Worm (Caenorhabditis elegans): ENCODE measurements around the gene F44A6.4.
A peak's percentile ranks its signal among the peaks of the same experiment; 100 is the strongest.

Gene F44A6.4

ce11 chrX:10188493-10188895 is 26.8 kb downstream of the F44A6.4 start (continued):
- peak; percentile 54 for TF ChIP-seq nhr-77 (tag; optimal IDR thresholded peaks at IDR 0.05)
- TF ChIP-seq nhr-76 (tag; optimal IDR thresholded peaks at IDR 0.05), result no peak
- TF ChIP-seq unc-62 (GFP tag; optimal IDR thresholded peaks at IDR 0.05), result no peak

DNA sequence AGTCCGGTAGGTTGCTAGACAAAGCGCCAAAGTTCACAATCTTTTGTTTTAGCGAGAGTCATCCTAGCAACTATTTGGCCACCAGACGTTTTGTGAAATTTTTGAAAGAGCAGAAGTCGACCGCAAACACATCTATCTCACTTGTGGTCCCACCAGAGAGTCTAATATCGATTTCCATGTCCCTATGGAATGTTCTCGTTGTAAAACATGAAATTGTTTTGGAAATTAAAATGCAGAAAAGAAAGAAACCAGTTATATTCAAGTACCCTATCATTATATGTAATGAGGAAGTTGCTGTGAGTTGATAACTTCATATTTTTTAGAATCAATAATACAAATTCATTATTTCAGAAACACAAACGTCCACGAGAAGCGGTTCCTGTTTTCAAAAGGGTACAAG is 30.6 kb downstream of the F44A6.4 start:
- no peak for TF ChIP-seq pqm-1 (tag; optimal IDR thresholded peaks at IDR 0.05)
- TF ChIP-seq nhr-71 (tag; optimal IDR thresholded peaks at IDR 0.05), result no peak
- TF ChIP-seq ceh-90 (tag; optimal IDR thresholded peaks at IDR 0.05), result no peak
- TF ChIP-seq swsn-7 (tag; optimal IDR thresholded peaks at IDR 0.05), result no peak
- no peak for TF ChIP-seq vab-15 (tag; optimal IDR thresholded peaks at IDR 0.05)
- no peak for TF ChIP-seq aly-2 (tag; optimal IDR thresholded peaks at IDR 0.05)
- TF ChIP-seq egl-13 (tag; optimal IDR thresholded peaks at IDR 0.05), result no peak
- no peak for TF ChIP-seq snu-23 (GFP tag; optimal IDR thresholded peaks at IDR 0.05)
- TF ChIP-seq ces-1 (GFP tag; optimal IDR thresholded peaks at IDR 0.05), result no peak
- no peak for TF ChIP-seq mef-2 (tag; optimal IDR thresholded peaks at IDR 0.05)

DNA sequence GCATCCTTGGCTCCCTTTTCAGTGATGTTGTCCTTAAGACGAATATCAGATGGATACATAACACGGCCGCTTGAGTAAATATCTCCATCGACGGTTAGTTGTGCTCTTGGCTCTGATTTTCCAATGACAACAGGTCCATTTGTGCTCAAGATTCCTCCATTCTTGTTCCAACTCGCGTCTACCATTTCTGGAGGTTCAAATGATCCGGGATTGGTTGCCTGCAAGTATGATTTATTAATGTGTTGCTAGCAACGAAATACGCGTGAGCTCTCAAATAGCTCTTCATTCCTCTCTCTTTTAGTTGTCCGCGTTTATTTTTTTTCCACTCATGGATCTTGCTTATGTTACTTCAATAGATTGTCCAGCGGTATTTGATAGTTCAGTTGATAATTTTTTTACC is 31.6 kb downstream of the F44A6.4 start, which contains the start of gene arrd-28:
Gene arrd-28, plus strand, starts transcription at position 301 of the 400 bp plus-strand sequence.
- TF ChIP-seq efl-1 (optimal IDR thresholded peaks at IDR 0.05), result no peak
- TF ChIP-seq efl-1 (GFP tag; optimal IDR thresholded peaks at IDR 0.05 in 1 of 2), result peak in 1 of 2 experiments; percentile 27
- TF ChIP-seq lin-14 (GFP tag; optimal IDR thresholded peaks at IDR 0.05), result no peak

DNA sequence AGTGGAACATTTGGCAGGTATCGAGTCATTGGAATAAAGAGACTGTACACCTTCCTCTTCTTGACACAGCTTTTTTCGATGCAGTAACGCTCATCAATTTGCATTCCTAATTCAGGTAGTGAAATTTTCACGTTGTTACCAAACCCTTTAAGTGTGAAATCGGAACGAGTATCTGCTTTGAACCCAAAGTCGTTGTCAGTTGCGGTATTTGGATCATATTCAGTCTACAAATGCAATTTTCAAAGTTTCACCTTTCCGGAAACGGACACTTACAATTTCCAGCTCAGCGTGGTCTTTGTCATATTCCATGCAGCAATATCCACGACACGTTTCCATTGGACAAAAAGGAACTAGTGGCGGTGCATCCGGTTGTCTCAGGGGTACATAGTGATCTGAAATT is 32.7 kb downstream of the F44A6.4 start:
- no peak for TF ChIP-seq snu-23 (GFP tag; optimal IDR thresholded peaks at IDR 0.05)
- TF ChIP-seq efl-1 (optimal IDR thresholded peaks at IDR 0.05), result no peak
- TF ChIP-seq efl-1 (GFP tag; optimal IDR thresholded peaks at IDR 0.05 in 1 of 2), result peak in 1 of 2 experiments; percentile 55

- TF ChIP-seq lsy-2 (tag; optimal IDR thresholded peaks at IDR 0.05) (no peak), rnt-1 (tag; optimal IDR thresholded peaks at IDR 0.05) (peak; percentile 51), nhr-19 (GFP tag; conservative IDR thresholded peaks at IDR 0.05) (peak; percentile 22; the same call in 1 of the 2 replicates), snu-23 (GFP tag; optimal IDR thresholded peaks at IDR 0.05) (peak; percentile 29), elt-3 (tag; optimal IDR thresholded peaks at IDR 0.05) (peak in 1 of 6 experiments; percentile 1), lin-39 (tag; optimal IDR thresholded peaks at IDR 0.05) (peak; percentile 21), nhr-71 (tag; optimal IDR thresholded peaks at IDR 0.05) (peak; percentile 51), blmp-1 (tag; optimal IDR thresholded peaks at IDR 0.05) (peak; percentile 33), C16A3.4 (tag; optimal IDR thresholded peaks at IDR 0.05) (no peak), alr-1 (tag; optimal IDR thresholded peaks at IDR 0.05; ENCODE audit: borderline replicate concordance) (no peak), pag-3 (tag; optimal IDR thresholded peaks at IDR 0.05; ENCODE audit: borderline replicate concordance, insufficient read depth) (peak; percentile 78), nhr-20 (tag; optimal IDR thresholded peaks at IDR 0.05) (peak; percentile 19), ztf-4 (tag; optimal IDR thresholded peaks at IDR 0.05) (no peak), sptf-1 (tag; optimal IDR thresholded peaks at IDR 0.05) (no peak), lin-14 (GFP tag; optimal IDR thresholded peaks at IDR 0.05) (peak; percentile 70), nhr-85 (tag) (peak; percentile 34)
Observed at ce11 chrX:10176295-10176694, 39.0 kb downstream of the F44A6.4 start, which contains the start of gene ncs-4. TSS of gene ncs-4 (plus strand) at chrX:10176521.

DNA sequence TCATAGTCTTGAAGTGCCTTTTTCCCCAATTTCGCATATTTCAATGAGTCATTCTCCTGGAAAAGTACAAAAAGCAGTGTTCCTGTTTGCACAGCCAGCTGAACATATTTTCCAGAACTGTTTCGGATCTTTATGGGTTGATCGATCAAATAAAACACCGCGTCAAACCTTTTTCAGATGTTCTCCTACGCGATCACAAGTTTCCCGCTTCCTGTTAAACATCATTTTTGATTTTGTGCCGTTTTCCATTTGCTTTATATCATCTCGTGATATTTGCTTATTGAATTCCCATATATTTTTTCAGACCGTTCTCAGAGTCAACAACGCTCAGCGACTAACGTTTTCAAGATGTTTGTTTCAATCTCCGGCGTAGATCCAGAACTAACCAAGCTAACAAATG is 40.6 kb downstream of the F44A6.4 start, which contains the start of gene C07A4.3:
Gene C07A4.3, plus strand, starts transcription at position 301 of the 400 bp plus-strand sequence.
- no peak for TF ChIP-seq ceh-82 (tag; optimal IDR thresholded peaks at IDR 0.05)
- no peak for TF ChIP-seq aly-2 (tag; optimal IDR thresholded peaks at IDR 0.05)
- TF ChIP-seq pqm-1 (tag; optimal IDR thresholded peaks at IDR 0.05), result no peak
- TF ChIP-seq tbx-2 (tag; optimal IDR thresholded peaks at IDR 0.05), result no peak
- no peak for TF ChIP-seq lin-15B (tag; optimal IDR thresholded peaks at IDR 0.05)
- no peak for TF ChIP-seq grh-1 (GFP tag; IDR thresholded peaks at IDR 0.05)
- TF ChIP-seq rnt-1 (tag; optimal IDR thresholded peaks at IDR 0.05), result no peak
- TF ChIP-seq fkh-10 (GFP tag; optimal IDR thresholded peaks at IDR 0.05), result no peak
- no peak for TF ChIP-seq ztf-4 (tag; optimal IDR thresholded peaks at IDR 0.05)
- TF ChIP-seq dsc-1 (tag; optimal IDR thresholded peaks at IDR 0.05), result no peak
- TF ChIP-seq xbp-1 (tag; optimal IDR thresholded peaks at IDR 0.05), result no peak
- no peak for TF ChIP-seq unc-98 (GFP tag; IDR thresholded peaks at IDR 0.05)
- TF ChIP-seq isw-1 (GFP tag; IDR thresholded peaks at IDR 0.05), result no peak
- TF ChIP-seq skn-1 (tag; optimal IDR thresholded peaks at IDR 0.05), result no peak
